Fruit fly (Drosophila melanogaster) whole organism, embryonic: Measurements from ENCODE around the gene CG43338.

Experiments used
- ATbp ChIP-seq: fragments of 200-800 bp; sonication (Bioruptor generic); optimal IDR thresholded peaks from 2 replicates; lab custom pipeline; 2017; ENCODE audit warnings: missing biosample characterization, mild to moderate bottlenecking, missing genetic modification characterization, missing genetic modification reagents
- Adf1 ChIP-seq: fragments of 200-800 bp; sonication (Bioruptor generic); IDR thresholded peaks from 2 replicates; pipeline ENCODE4 v1.3.6; 2022; ENCODE audit warnings: missing biosample characterization, missing genetic modification characterization
- Aef1 ChIP-seq: fragments of 200-800 bp; sonication (Bioruptor generic); IDR thresholded peaks from 3 replicates; pipeline ENCODE4 v1.3.6; 2022; ENCODE audit warnings: missing biosample characterization, missing genetic modification characterization
- CG10274 ChIP-seq: fragments of 200-800 bp; sonication (Bioruptor generic); optimal IDR thresholded peaks from 3 replicates; lab custom pipeline; 2017; ENCODE audit warnings: missing biosample characterization, mild to moderate bottlenecking, missing genetic modification characterization
- CG10565 ChIP-seq: fragments of 200-800 bp; sonication (Bioruptor generic); optimal IDR thresholded peaks from 3 replicates; lab custom pipeline; 2016; ENCODE audit warnings: missing biosample characterization, mild to moderate bottlenecking, missing genetic modification characterization
- CG12942 ChIP-seq: fragments of 200-800 bp; sonication (Bioruptor generic); optimal IDR thresholded peaks from 3 replicates; lab custom pipeline; 2016; ENCODE audit warnings: missing biosample characterization, missing genetic modification characterization
- CG14014 ChIP-seq: fragments of 200-800 bp; sonication (Bioruptor generic); IDR thresholded peaks from 2 replicates; pipeline ENCODE4 v1.3.6; 2022; ENCODE audit warnings: missing biosample characterization, missing genetic modification characterization
- CG14860 ChIP-seq: fragments of 200-800 bp; sonication (Bioruptor generic); IDR thresholded peaks from 3 replicates; pipeline ENCODE4 v1.3.6; 2022; ENCODE audit warnings: missing biosample characterization, missing genetic modification characterization; ENCODE audit not compliant: partially characterized antibody
- CG15011 ChIP-seq: fragments of 200-800 bp; sonication (Bioruptor generic); optimal IDR thresholded peaks from 3 replicates; lab custom pipeline; 2018; ENCODE audit warnings: missing biosample characterization, mild to moderate bottlenecking, missing genetic modification characterization
- CG15073 ChIP-seq: fragments of 200-800 bp; sonication (Bioruptor generic); optimal IDR thresholded peaks from 2 replicates; lab custom pipeline; 2016; ENCODE audit warnings: missing biosample characterization, missing genetic modification characterization
- CG15696 ChIP-seq: fragments of 200-800 bp; sonication (Bioruptor generic); optimal IDR thresholded peaks from 2 replicates; lab custom pipeline; 2019; ENCODE audit warnings: missing biosample characterization, mild to moderate bottlenecking, missing genetic modification characterization, moderate library complexity
- CG18262 ChIP-seq: fragments of 200-800 bp; optimal IDR thresholded peaks from 3 replicates; lab custom pipeline; 2019; ENCODE audit warnings: missing biosample characterization, mild to moderate bottlenecking, missing genetic modification characterization, moderate library complexity
- CG1832 ChIP-seq: fragments of 200-800 bp; sonication (Bioruptor generic); optimal IDR thresholded peaks from 2 replicates; lab custom pipeline; 2017; ENCODE audit warnings: missing biosample characterization, mild to moderate bottlenecking, missing genetic modification characterization, inconsistent platforms
- CG2199 ChIP-seq: fragments of 200-800 bp; sonication (Bioruptor generic); IDR thresholded peaks from 3 replicates; pipeline ENCODE4 v1.3.6; 2022; ENCODE audit warnings: missing biosample characterization, missing genetic modification characterization
- CG2889 ChIP-seq: fragments of 200-800 bp; sonication (Bioruptor generic); IDR thresholded peaks from 3 replicates; pipeline ENCODE4 v1.3.6; 2022; ENCODE audit warnings: missing biosample characterization, missing genetic modification characterization
- CG31441 ChIP-seq: fragments of 200-800 bp; sonication (Bioruptor generic); IDR thresholded peaks from 2 replicates; pipeline ENCODE4 v1.3.6; 2022; ENCODE audit warnings: missing biosample characterization, missing genetic modification characterization
- CG5180 ChIP-seq: fragments of 200-800 bp; sonication (Bioruptor generic); optimal IDR thresholded peaks from 3 replicates; lab custom pipeline; 2017; ENCODE audit warnings: missing biosample characterization, missing genetic modification characterization, mild to moderate bottlenecking, moderate library complexity, missing genetic modification reagents
- CG6254 ChIP-seq: fragments of 200-800 bp; sonication (Bioruptor generic); optimal IDR thresholded peaks from 3 replicates; lab custom pipeline; 2017; ENCODE audit warnings: mild to moderate bottlenecking, missing biosample characterization, missing genetic modification reagents, missing genetic modification characterization
- CG7928 ChIP-seq: fragments of 200-800 bp; sonication (Bioruptor generic); optimal IDR thresholded peaks from 2 replicates; lab custom pipeline; 2017; ENCODE audit warnings: missing biosample characterization, mild to moderate bottlenecking, missing genetic modification characterization
- CG8290 ChIP-seq, 3 experiments: fragments of 200-800 bp; sonication (Bioruptor generic); optimal IDR thresholded peaks; 2 replicates each; lab custom pipeline; 2016 to 2019; ENCODE audit warnings: missing biosample characterization in 3 of 3, missing genetic modification characterization in 3 of 3, mild to moderate bottlenecking in 2 of 3, moderate library complexity in 1 of 3
- Chrac-16 ChIP-seq: fragments of 200-800 bp; sonication (Bioruptor generic); optimal IDR thresholded peaks from 3 replicates; lab custom pipeline; 2016; ENCODE audit warnings: missing biosample characterization, missing genetic modification characterization
- Dad ChIP-seq: fragments of 200-800 bp; sonication (Bioruptor generic); optimal IDR thresholded peaks from 3 replicates; lab custom pipeline; 2016; ENCODE audit warnings: missing biosample characterization, missing genetic modification characterization
- E2f2 ChIP-seq: fragments of 200-800 bp; sonication (Bioruptor generic); IDR thresholded peaks from 2 replicates; pipeline ENCODE4 v1.3.6; 2022; ENCODE audit warnings: missing biosample characterization, missing genetic modification characterization
- HLH3B ChIP-seq: fragments of 200-800 bp; sonication (Bioruptor generic); IDR thresholded peaks from 2 replicates; pipeline ENCODE4 v1.3.6; 2022; ENCODE audit warnings: missing biosample characterization, missing genetic modification characterization
- HLHmδ ChIP-seq: fragments of 200-800 bp; sonication (Bioruptor generic); optimal IDR thresholded peaks from 2 replicates; lab custom pipeline; 2018; ENCODE audit warnings: missing biosample characterization, mild to moderate bottlenecking, missing genetic modification characterization, moderate library complexity
- Lpt ChIP-seq: fragments of >200 bp; optimal IDR thresholded peaks from 2 replicates; lab custom pipeline; 2018; ENCODE audit warnings: missing biosample characterization, missing genetic modification characterization
- NK7.1 ChIP-seq: fragments of 200-800 bp; sonication (Bioruptor generic); optimal IDR thresholded peaks from 3 replicates; lab custom pipeline; 2016; ENCODE audit warnings: missing biosample characterization, missing genetic modification characterization
- Optix ChIP-seq: fragments of 200-800 bp; sonication (Bioruptor generic); IDR thresholded peaks from 3 replicates; pipeline ENCODE4 v1.3.6; 2022; ENCODE audit warnings: missing biosample characterization, missing genetic modification characterization
- Ptx1 ChIP-seq: fragments of 200-800 bp; sonication (Bioruptor generic); IDR thresholded peaks from 2 replicates; pipeline ENCODE4 v1.3.6; 2022; ENCODE audit warnings: missing biosample characterization, missing genetic modification characterization
- Sox102F ChIP-seq: fragments of 200-800 bp; sonication (Bioruptor generic); optimal IDR thresholded peaks from 2 replicates; lab custom pipeline; 2018; ENCODE audit warnings: missing biosample characterization, mild to moderate bottlenecking, missing genetic modification characterization, moderate library complexity
- Spps ChIP-seq: fragments of 200-800 bp; sonication (Bioruptor generic); optimal IDR thresholded peaks from 2 replicates; lab custom pipeline; 2018; ENCODE audit warnings: missing biosample characterization, mild to moderate bottlenecking, missing genetic modification characterization
- Taf1 ChIP-seq: fragments of 200-800 bp; sonication (Bioruptor generic); IDR thresholded peaks from 2 replicates; pipeline ENCODE4 v1.3.6; 2022; ENCODE audit warnings: missing biosample characterization, missing genetic modification characterization
- Tbp ChIP-seq: fragments of >200 bp; optimal IDR thresholded peaks from 2 replicates; lab custom pipeline; 2018; ENCODE audit warnings: missing biosample characterization, missing genetic modification characterization
- Xrp1 ChIP-seq: fragments of 200-800 bp; sonication (Bioruptor generic); IDR thresholded peaks from 2 replicates; pipeline ENCODE4 v1.3.6; 2022; ENCODE audit warnings: missing biosample characterization, missing genetic modification characterization
- ac ChIP-seq: fragments of 200-800 bp; sonication (Bioruptor generic); optimal IDR thresholded peaks from 3 replicates; lab custom pipeline; 2017; ENCODE audit warnings: missing biosample characterization, mild to moderate bottlenecking, missing genetic modification characterization
- ap ChIP-seq: fragments of 200-800 bp; sonication (Bioruptor generic); IDR thresholded peaks from 2 replicates; pipeline ENCODE4 v1.3.6; 2022; ENCODE audit warnings: missing biosample characterization, missing genetic modification characterization
- ase ChIP-seq: fragments of 200-800 bp; sonication (Bioruptor generic); IDR thresholded peaks from 3 replicates; pipeline ENCODE4 v1.3.6; 2022; ENCODE audit warnings: missing biosample characterization, missing genetic modification characterization
- dati ChIP-seq: fragments of 200-800 bp; sonication (Bioruptor generic); IDR thresholded peaks from 2 replicates; pipeline ENCODE4 v1.3.6; 2022; ENCODE audit warnings: missing biosample characterization, missing genetic modification characterization
- disco-r ChIP-seq: fragments of 200-800 bp; sonication (Bioruptor generic); optimal IDR thresholded peaks from 2 replicates; lab custom pipeline; 2016; ENCODE audit warnings: missing biosample characterization, missing genetic modification characterization
- en ChIP-seq: fragments of 200-800 bp; sonication (Bioruptor generic); optimal IDR thresholded peaks from 2 replicates; lab custom pipeline; 2016; ENCODE audit warnings: missing biosample characterization, missing genetic modification characterization
- fru ChIP-seq: fragments of >200 bp; optimal IDR thresholded peaks from 2 replicates; lab custom pipeline; 2017
- gt ChIP-seq: fragments of 200-800 bp; sonication (Bioruptor generic); IDR thresholded peaks from 2 replicates; pipeline ENCODE4 v1.3.6; 2022; ENCODE audit warnings: missing biosample characterization, missing genetic modification characterization
- peb ChIP-seq: fragments of 200-800 bp; sonication (Bioruptor generic); IDR thresholded peaks from 2 replicates; pipeline ENCODE4 v1.3.6; 2022; ENCODE audit warnings: missing biosample characterization, missing genetic modification characterization
- pfk ChIP-seq: fragments of 200-800 bp; sonication (Bioruptor generic); optimal IDR thresholded peaks from 2 replicates; lab custom pipeline; 2018; ENCODE audit warnings: missing biosample characterization, mild to moderate bottlenecking, missing genetic modification characterization, moderate library complexity
- salm ChIP-seq: fragments of 200-800 bp; sonication (Bioruptor generic); optimal IDR thresholded peaks from 2 replicates; lab custom pipeline; 2018; ENCODE audit warnings: missing biosample characterization, mild to moderate bottlenecking, missing genetic modification characterization
- sc ChIP-seq, 3 experiments: fragments of >200 bp in 2 of 3; fragments of 200-800 bp in 1 of 3; sonication (Bioruptor generic) in 1 of 3; optimal IDR thresholded peaks; 2 replicates in 2 of 3; 3 replicates in 1 of 3; lab custom pipeline; 2017; ENCODE audit warnings: mild to moderate bottlenecking in 1 of 3, missing biosample characterization in 1 of 3, missing genetic modification characterization in 1 of 3, missing genetic modification reagents in 1 of 3
- scrt ChIP-seq: fragments of 200-800 bp; sonication (Bioruptor generic); optimal IDR thresholded peaks from 2 replicates; lab custom pipeline; 2018; ENCODE audit warnings: missing biosample characterization, mild to moderate bottlenecking, missing genetic modification characterization, moderate library complexity
- sens ChIP-seq: fragments of 200-800 bp; sonication (Bioruptor generic); peaks from one replicate; lab custom pipeline; 2016; ENCODE audit warnings: missing biosample characterization, missing genetic modification characterization
- sisA ChIP-seq: fragments of 200-800 bp; sonication (Bioruptor generic); IDR thresholded peaks from 2 replicates; pipeline ENCODE4 v1.3.6; 2022; ENCODE audit warnings: missing biosample characterization, missing genetic modification characterization
- slbo ChIP-seq: fragments of 200-800 bp; sonication (Bioruptor generic); IDR thresholded peaks from 2 replicates; pipeline ENCODE4 v1.3.6; 2022; ENCODE audit warnings: missing biosample characterization, missing genetic modification characterization
- zen2 ChIP-seq: fragments of 200-800 bp; sonication (Bioruptor generic); IDR thresholded peaks from 3 replicates; pipeline ENCODE4 v1.3.6; 2022; ENCODE audit warnings: missing biosample characterization, missing genetic modification characterization; ENCODE audit not compliant: partially characterized antibody

The CG43338 gene

DNA sequence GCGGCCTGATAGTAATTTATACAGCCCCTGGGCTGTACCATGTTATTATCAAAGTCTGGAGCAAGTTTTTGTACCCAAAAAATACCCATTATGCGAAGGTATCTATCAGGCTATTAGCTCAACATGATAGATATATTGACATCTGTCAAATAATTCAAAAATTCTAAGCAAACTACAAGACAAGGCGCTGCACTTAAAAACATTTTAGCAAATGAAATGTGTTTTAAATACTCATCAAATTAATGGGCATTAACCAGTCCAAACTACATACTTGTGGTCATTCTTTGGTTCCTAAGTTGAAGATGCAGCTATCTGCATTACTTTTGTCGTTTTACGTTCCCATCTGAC is 17.7 kb downstream of the CG43338 start (continued):
- TF ChIP-seq ATbp (GFP tag; lab: Kevin White, UChicago): peak; percentile 21
- TF ChIP-seq pfk (GFP tag; lab: Kevin White, UChicago): no peak
- TF ChIP-seq CG8290 (GFP tag; optimal IDR thresholded peaks at IDR 0.05; lab: Kevin White, UChicago): peak; percentile 4
- peak in 1 of 2 experiments; percentile 52 for TF ChIP-seq CG8290 (tag; optimal IDR thresholded peaks at IDR 0.05; lab: Kevin White, UChicago)
- no peak for TF ChIP-seq E2f2 (GFP tag; lab: Robert Waterston, UW)
- TF ChIP-seq CG2199 (GFP tag; lab: Robert Waterston, UW): peak; percentile 78; the same call in 1 of the 3 replicates
- TF ChIP-seq ap: peak; percentile 22; the same call in 1 of the 2 replicates
- peak; percentile 85 for TF ChIP-seq CG31441
- TF ChIP-seq sc (optimal IDR thresholded peaks at IDR 0.05; lab: Kevin White, UChicago): no peak
- peak; percentile 16 for TF ChIP-seq sc (GFP tag; optimal IDR thresholded peaks at IDR 0.05; lab: Kevin White, UChicago)
- TF ChIP-seq CG14860 (GFP tag; lab: Robert Waterston, UW): no peak
- TF ChIP-seq sens: peak; percentile 98
- TF ChIP-seq Xrp1 (GFP tag; lab: Robert Waterston, UW): peak; percentile 92
- no peak for TF ChIP-seq zen2 (GFP tag; lab: Robert Waterston, UW)
- TF ChIP-seq CG12942 (GFP tag; lab: Kevin White, UChicago): no peak
- TF ChIP-seq ac (GFP tag; lab: Kevin White, UChicago): no peak
- no peak for TF ChIP-seq salm (tag; lab: Kevin White, UChicago)
- no peak for TF ChIP-seq CG7928 (GFP tag; lab: Kevin White, UChicago)
- 0 out of 2 replicates have a peak, but pooled peaks have one; percentile 15 for TF ChIP-seq CG14014 (GFP tag; lab: Robert Waterston, UW)
- peak; percentile 55 for TF ChIP-seq CG10565 (GFP tag; lab: Kevin White, UChicago)
- no peak for TF ChIP-seq CG1832 (GFP tag; lab: Kevin White, UChicago)
- peak; percentile 44 for TF ChIP-seq slbo (GFP tag; lab: Robert Waterston, UW)
- no peak for TF ChIP-seq CG2889 (GFP tag; lab: Robert Waterston, UW)
- peak; percentile 69 for TF ChIP-seq sisA
- TF ChIP-seq disco-r: no peak
- TF ChIP-seq Chrac-16 (GFP tag; lab: Kevin White, UChicago): peak; percentile 15
- TF ChIP-seq CG10274: peak; percentile 44
- no peak for TF ChIP-seq Aef1 (GFP tag; lab: Robert Waterston, UW)
- peak; percentile 44 for TF ChIP-seq CG15011
- peak; percentile 65 for TF ChIP-seq Dad
- no peak for TF ChIP-seq fru (lab: Kevin White, UChicago)
- peak; percentile 39 for TF ChIP-seq CG5180 (GFP tag; lab: Kevin White, UChicago)
- peak; percentile 28 for TF ChIP-seq scrt
- TF ChIP-seq Sox102F (GFP tag; lab: Kevin White, UChicago): peak; percentile 65
- TF ChIP-seq Ptx1 (GFP tag; lab: Robert Waterston, UW): peak; percentile 77
- peak; percentile 59 for TF ChIP-seq CG15696 (tag; lab: Kevin White, UChicago)
- peak; percentile 52; the same call in 2 of the 3 replicates for TF ChIP-seq ase (GFP tag; lab: Robert Waterston, UW)
- no peak for TF ChIP-seq HLHmδ (GFP tag; lab: Kevin White, UChicago)
- peak; percentile 82 for TF ChIP-seq peb (GFP tag; lab: Robert Waterston, UW)
- no peak for TF ChIP-seq Taf1 (GFP tag; lab: Robert Waterston, UW)
- TF ChIP-seq NK7.1 (GFP tag; lab: Kevin White, UChicago): peak; percentile 5
- no peak for TF ChIP-seq en (GFP tag; lab: Kevin White, UChicago)
- TF ChIP-seq Adf1: no peak
- peak; percentile 91 for TF ChIP-seq CG18262 (tag; lab: Kevin White, UChicago)
- TF ChIP-seq CG6254 (GFP tag; lab: Kevin White, UChicago): peak; percentile 78
- TF ChIP-seq Optix (GFP tag; lab: Robert Waterston, UW): peak; percentile 50; the same call in 2 of the 3 replicates
- no peak for TF ChIP-seq CG15073 (GFP tag; lab: Kevin White, UChicago)
- TF ChIP-seq Lpt (GFP tag; lab: Kevin White, UChicago): no peak
- TF ChIP-seq Tbp: no peak
- peak; percentile 43; the same call in 1 of the 2 replicates for TF ChIP-seq dati (GFP tag; lab: Robert Waterston, UW)
- TF ChIP-seq gt (GFP tag; lab: Robert Waterston, UW): no peak; the same call in 1 of the 2 replicates
- peak; percentile 83 for TF ChIP-seq Spps (tag; lab: Kevin White, UChicago)
- TF ChIP-seq HLH3B (GFP tag; lab: Robert Waterston, UW): peak; percentile 73
